Fruit fly (Drosophila melanogaster) whole organism, embryonic: ENCODE measurements around the gene CG43998.
A peak's percentile ranks its signal among the peaks of the same experiment; 100 is the strongest.

ENCODE experiments used
- Bgb ChIP-seq: fragments of 200-800 bp; sonication (Bioruptor generic); IDR thresholded peaks from 2 replicates; pipeline ENCODE4 v1.3.6; 2022; ENCODE audit warnings: missing biosample characterization, missing genetic modification characterization; ENCODE audit not compliant: partially characterized antibody
- CG10366 ChIP-seq: fragments of 200-800 bp; sonication (Bioruptor generic); IDR thresholded peaks from 2 replicates; pipeline ENCODE4 v1.3.6; 2022; ENCODE audit warnings: missing biosample characterization, missing genetic modification characterization
- CG10543 ChIP-seq: fragments of 200-800 bp; sonication (Bioruptor generic); optimal IDR thresholded peaks from 3 replicates; lab custom pipeline; 2017; ENCODE audit warnings: missing biosample characterization, mild to moderate bottlenecking, missing genetic modification characterization, moderate library complexity
- CG11696 ChIP-seq: fragments of 200-800 bp; sonication (Bioruptor generic); IDR thresholded peaks from 2 replicates; pipeline ENCODE4 v1.3.6; 2022; ENCODE audit warnings: missing biosample characterization, missing genetic modification characterization
- CG12155 ChIP-seq: fragments of 200-800 bp; sonication (Bioruptor generic); optimal IDR thresholded peaks from 3 replicates; lab custom pipeline; 2016; ENCODE audit warnings: missing biosample characterization, missing genetic modification characterization
- CG13296 ChIP-seq: fragments of 200-800 bp; sonication (Bioruptor generic); optimal IDR thresholded peaks from 3 replicates; lab custom pipeline; 2018; ENCODE audit warnings: missing biosample characterization, mild to moderate bottlenecking, missing genetic modification characterization
- CG15696 ChIP-seq: fragments of 200-800 bp; sonication (Bioruptor generic); optimal IDR thresholded peaks from 2 replicates; lab custom pipeline; 2019; ENCODE audit warnings: missing biosample characterization, mild to moderate bottlenecking, missing genetic modification characterization, moderate library complexity
- CG1603 ChIP-seq: fragments of 200-800 bp; sonication (Bioruptor generic); optimal IDR thresholded peaks from 2 replicates; lab custom pipeline; 2019; ENCODE audit warnings: missing biosample characterization, mild to moderate bottlenecking, missing genetic modification characterization, moderate library complexity
- CG17912 ChIP-seq: fragments of 200-800 bp; sonication (Bioruptor generic); optimal IDR thresholded peaks from 2 replicates; lab custom pipeline; 2018; ENCODE audit warnings: missing biosample characterization, mild to moderate bottlenecking, missing genetic modification characterization
- CG18599 ChIP-seq: fragments of 200-800 bp; sonication (Bioruptor generic); optimal IDR thresholded peaks from 3 replicates; lab custom pipeline; 2017; ENCODE audit warnings: missing biosample characterization, missing genetic modification characterization, mild to moderate bottlenecking, moderate library complexity, missing genetic modification reagents
- CG2116 ChIP-seq: fragments of 200-800 bp; sonication (Bioruptor generic); optimal IDR thresholded peaks from 3 replicates; lab custom pipeline; 2018; ENCODE audit warnings: missing biosample characterization, mild to moderate bottlenecking, missing genetic modification characterization
- CG30020 ChIP-seq: fragments of 200-800 bp; optimal IDR thresholded peaks from 2 replicates; lab custom pipeline; 2019; ENCODE audit warnings: missing biosample characterization, mild to moderate bottlenecking, missing genetic modification characterization, moderate library complexity
- CG31441 ChIP-seq: fragments of 200-800 bp; sonication (Bioruptor generic); IDR thresholded peaks from 2 replicates; pipeline ENCODE4 v1.3.6; 2022; ENCODE audit warnings: missing biosample characterization, missing genetic modification characterization
- CG3281 ChIP-seq: fragments of 200-800 bp; sonication (Bioruptor generic); optimal IDR thresholded peaks from 3 replicates; lab custom pipeline; 2017; ENCODE audit warnings: missing biosample characterization, mild to moderate bottlenecking, missing genetic modification characterization
- CG3847 ChIP-seq: fragments of 200-800 bp; sonication (Bioruptor generic); IDR thresholded peaks from 2 replicates; pipeline ENCODE4 v1.3.6; 2022; ENCODE audit warnings: missing biosample characterization, missing genetic modification characterization
- CG4282 ChIP-seq: fragments of 200-800 bp; sonication (Bioruptor generic); optimal IDR thresholded peaks from 2 replicates; lab custom pipeline; 2016; ENCODE audit warnings: missing biosample characterization, missing genetic modification characterization
- CG4707 ChIP-seq: fragments of 200-800 bp; sonication (Bioruptor generic); optimal IDR thresholded peaks from 2 replicates; lab custom pipeline; 2018; ENCODE audit warnings: missing biosample characterization, mild to moderate bottlenecking, missing genetic modification characterization, moderate library complexity
- CG4854 ChIP-seq: fragments of 200-800 bp; sonication (Bioruptor generic); optimal IDR thresholded peaks from 2 replicates; lab custom pipeline; 2016; ENCODE audit warnings: missing biosample characterization, missing genetic modification characterization, inconsistent platforms
- CG6683 ChIP-seq: fragments of 200-800 bp; sonication (Bioruptor generic); optimal IDR thresholded peaks from 2 replicates; lab custom pipeline; 2017; ENCODE audit warnings: missing biosample characterization, mild to moderate bottlenecking, missing genetic modification characterization, missing genetic modification reagents
- CG6689 ChIP-seq: fragments of 200-800 bp; sonication (Bioruptor generic); IDR thresholded peaks from 2 replicates; pipeline ENCODE4 v1.3.6; 2022; ENCODE audit warnings: missing biosample characterization, missing genetic modification characterization
- CG8359 ChIP-seq: fragments of 200-800 bp; sonication (Bioruptor generic); optimal IDR thresholded peaks from 2 replicates; lab custom pipeline; 2017; ENCODE audit warnings: missing biosample characterization, mild to moderate bottlenecking, missing genetic modification characterization, borderline replicate concordance
- CG8924 ChIP-seq: fragments of 200-800 bp; optimal IDR thresholded peaks from 3 replicates; lab custom pipeline; 2019; ENCODE audit warnings: missing biosample characterization, mild to moderate bottlenecking, missing genetic modification characterization, moderate library complexity
- CG9437 ChIP-seq: fragments of 200-800 bp; sonication (Bioruptor generic); optimal IDR thresholded peaks from 2 replicates; lab custom pipeline; 2018; ENCODE audit warnings: missing biosample characterization, mild to moderate bottlenecking, missing genetic modification characterization
- CoRest ChIP-seq: fragments of 200-800 bp; sonication (Bioruptor generic); optimal IDR thresholded peaks from 3 replicates; lab custom pipeline; 2018; ENCODE audit warnings: missing biosample characterization, mild to moderate bottlenecking, missing genetic modification characterization, moderate library complexity
- NK7.1 ChIP-seq: fragments of 200-800 bp; sonication (Bioruptor generic); optimal IDR thresholded peaks from 3 replicates; lab custom pipeline; 2016; ENCODE audit warnings: missing biosample characterization, missing genetic modification characterization
- Nf-YA ChIP-seq: fragments of 200-800 bp; sonication (Bioruptor generic); IDR thresholded peaks from 2 replicates; pipeline ENCODE4 v1.3.6; 2022; ENCODE audit warnings: missing biosample characterization, missing genetic modification characterization
- Pdp1 ChIP-seq, 2 experiments: fragments of 200-800 bp; sonication (Bioruptor generic); optimal IDR thresholded peaks; 3 replicates each; lab custom pipeline; 2016; ENCODE audit warnings: missing biosample characterization in 2 of 2, missing genetic modification characterization in 2 of 2, mild to moderate bottlenecking in 1 of 2, moderate library complexity in 1 of 2
- Sin3A ChIP-seq: fragments of >200 bp; optimal IDR thresholded peaks from 2 replicates; lab custom pipeline; 2018
- TFAM ChIP-seq: fragments of 200-800 bp; sonication (Bioruptor generic); optimal IDR thresholded peaks from 2 replicates; lab custom pipeline; 2017; ENCODE audit warnings: missing biosample characterization, missing genetic modification characterization, inconsistent platforms
- Taf1 ChIP-seq: fragments of 200-800 bp; sonication (Bioruptor generic); IDR thresholded peaks from 2 replicates; pipeline ENCODE4 v1.3.6; 2022; ENCODE audit warnings: missing biosample characterization, missing genetic modification characterization
- az2 ChIP-seq: fragments of 200-800 bp; sonication (Bioruptor generic); optimal IDR thresholded peaks from 3 replicates; lab custom pipeline; 2016; ENCODE audit warnings: missing biosample characterization, missing genetic modification characterization
- bowl ChIP-seq: fragments of 200-800 bp; sonication (Bioruptor generic); IDR thresholded peaks from 2 replicates; pipeline ENCODE4 v1.3.6; 2022; ENCODE audit warnings: missing biosample characterization, missing genetic modification characterization
- crol ChIP-seq: fragments of 200-800 bp; sonication (Bioruptor generic); IDR thresholded peaks from 2 replicates; pipeline ENCODE4 v1.3.6; 2022; ENCODE audit warnings: missing biosample characterization, missing genetic modification characterization
- dati ChIP-seq: fragments of 200-800 bp; sonication (Bioruptor generic); IDR thresholded peaks from 2 replicates; pipeline ENCODE4 v1.3.6; 2022; ENCODE audit warnings: missing biosample characterization, missing genetic modification characterization
- inv ChIP-seq: fragments of 200-800 bp; sonication (Bioruptor generic); IDR thresholded peaks from 2 replicates; pipeline ENCODE4 v1.3.6; 2022; ENCODE audit warnings: missing biosample characterization, missing genetic modification characterization; ENCODE audit not compliant: partially characterized antibody
- kah ChIP-seq: fragments of 200-800 bp; sonication (Bioruptor generic); optimal IDR thresholded peaks from 2 replicates; lab custom pipeline; 2018; ENCODE audit warnings: missing biosample characterization, mild to moderate bottlenecking, missing genetic modification characterization
- knrl ChIP-seq: fragments of 200-800 bp; sonication (Bioruptor generic); IDR thresholded peaks from 3 replicates; pipeline ENCODE4 v1.3.6; 2022; ENCODE audit warnings: missing biosample characterization, missing genetic modification characterization; ENCODE audit not compliant: partially characterized antibody
- lbe ChIP-seq: fragments of 200-800 bp; sonication (Bioruptor generic); optimal IDR thresholded peaks from 2 replicates; lab custom pipeline; 2016; ENCODE audit warnings: missing biosample characterization, mild to moderate bottlenecking, missing genetic modification characterization
- org-1 ChIP-seq: fragments of 200-800 bp; sonication (Bioruptor generic); optimal IDR thresholded peaks from 2 replicates; lab custom pipeline; 2017; ENCODE audit warnings: missing biosample characterization, missing genetic modification characterization
- phol ChIP-seq: fragments of 200-800 bp; sonication (Bioruptor generic); optimal IDR thresholded peaks from 3 replicates; lab custom pipeline; 2018; ENCODE audit warnings: missing biosample characterization, mild to moderate bottlenecking, missing genetic modification characterization, moderate library complexity
- sim ChIP-seq: fragments of 200-800 bp; sonication (Bioruptor generic); IDR thresholded peaks from 2 replicates; pipeline ENCODE4 v1.3.6; 2022; ENCODE audit warnings: missing biosample characterization, missing genetic modification characterization
- sqz ChIP-seq: fragments of 200-800 bp; sonication (Bioruptor generic); optimal IDR thresholded peaks from 3 replicates; lab custom pipeline; 2018; ENCODE audit warnings: missing biosample characterization, mild to moderate bottlenecking, missing genetic modification characterization
- stwl ChIP-seq: fragments of 200-800 bp; sonication (Bioruptor generic); optimal IDR thresholded peaks from 3 replicates; lab custom pipeline; 2018; ENCODE audit warnings: missing biosample characterization, mild to moderate bottlenecking, missing genetic modification characterization, moderate library complexity
- tap ChIP-seq: fragments of 200-800 bp; optimal IDR thresholded peaks from 3 replicates; lab custom pipeline; 2019; ENCODE audit warnings: missing biosample characterization, mild to moderate bottlenecking, missing genetic modification characterization, moderate library complexity
- toy ChIP-seq: fragments of 200-800 bp; sonication (Bioruptor generic); IDR thresholded peaks from 2 replicates; pipeline ENCODE4 v1.3.6; 2022; ENCODE audit warnings: missing biosample characterization, missing genetic modification characterization
- usp ChIP-seq: fragments of >200 bp; optimal IDR thresholded peaks from 2 replicates; lab custom pipeline; 2017; ENCODE audit warnings: missing biosample characterization, missing genetic modification characterization
- vnd ChIP-seq: fragments of 200-800 bp; sonication (Bioruptor generic); IDR thresholded peaks from 3 replicates; pipeline ENCODE4 v1.3.6; 2022; ENCODE audit warnings: missing biosample characterization, missing genetic modification characterization; ENCODE audit not compliant: partially characterized antibody
- zfh2 ChIP-seq: fragments of 200-800 bp; sonication (Bioruptor generic); optimal IDR thresholded peaks from 2 replicates; lab custom pipeline; 2016; ENCODE audit warnings: missing biosample characterization, missing genetic modification characterization

The CG43998 gene

dm6 chr3R:23939921-23940839, 11.4 kb upstream of the CG43998 start (continued):
- TF ChIP-seq toy (GFP tag; lab: Robert Waterston, UW) (peak; percentile 47; the same call in 1 of the 2 replicates), CG10543 (peak; percentile 90), CG12155 (GFP tag; lab: Kevin White, UChicago) (peak; percentile 9), Sin3A (lab: Kevin White, UChicago) (no peak), CG11696 (peak; percentile 70), CoRest (peak; percentile 74), Bgb (GFP tag; lab: Robert Waterston, UW) (no peak), phol (peak; percentile 6), CG8924 (tag; lab: Kevin White, UChicago) (peak; percentile 78), CG6689 (GFP tag; lab: Robert Waterston, UW) (peak; percentile 64), CG4282 (GFP tag; lab: Kevin White, UChicago) (no peak), TFAM (GFP tag; lab: Kevin White, UChicago) (peak; percentile 59), CG2116 (peak; percentile 50), CG31441 (GFP tag; lab: Robert Waterston, UW) (peak; percentile 78), kah (GFP tag; lab: Kevin White, UChicago) (peak; percentile 57), CG18599 (GFP tag; lab: Kevin White, UChicago) (peak; percentile 83), CG1603 (peak; percentile 86), CG10366 (GFP tag; lab: Robert Waterston, UW) (peak; percentile 62), CG15696 (tag; lab: Kevin White, UChicago) (peak; percentile 93), CG3847 (GFP tag; lab: Robert Waterston, UW) (peak; percentile 19; the same call in 1 of the 2 replicates), NK7.1 (GFP tag; lab: Kevin White, UChicago) (peak; percentile 56), Pdp1 (GFP tag; optimal IDR thresholded peaks at IDR 0.05; lab: Kevin White, UChicago) (peak; percentile 31 to 99), CG30020 (tag; lab: Kevin White, UChicago) (peak; percentile 10), CG13296 (peak; percentile 91), Taf1 (GFP tag; lab: Robert Waterston, UW) (no peak; the same call in 1 of the 2 replicates), sqz (GFP tag; lab: Kevin White, UChicago) (peak; percentile 71), dati (GFP tag; lab: Robert Waterston, UW) (no peak), lbe (GFP tag; lab: Kevin White, UChicago) (no peak), CG3281 (GFP tag; lab: Kevin White, UChicago) (peak; percentile 79), CG8359 (peak; percentile 80), usp (GFP tag; lab: Kevin White, UChicago) (no peak), org-1 (GFP tag; lab: Kevin White, UChicago) (peak; percentile 88), bowl (GFP tag; lab: Robert Waterston, UW) (peak; percentile 70; the same call in 1 of the 2 replicates), vnd (GFP tag; lab: Robert Waterston, UW) (no peak), stwl (tag; lab: Kevin White, UChicago) (peak; percentile 13), CG4707 (GFP tag; lab: Kevin White, UChicago) (peak; percentile 87), CG6683 (GFP tag; lab: Kevin White, UChicago) (peak; percentile 72), az2 (GFP tag; lab: Kevin White, UChicago) (peak; percentile 12), tap (tag; lab: Kevin White, UChicago) (peak; percentile 82), Nf-YA (GFP tag; lab: Robert Waterston, UW) (peak; percentile 63; the same call in 1 of the 2 replicates), CG4854 (GFP tag; lab: Kevin White, UChicago) (peak; percentile 71), sim (GFP tag; lab: Robert Waterston, UW) (peak; percentile 84), inv (GFP tag; lab: Robert Waterston, UW) (no peak), knrl (no peak), CG9437 (GFP tag; lab: Kevin White, UChicago) (peak; percentile 29), CG17912 (GFP tag; lab: Kevin White, UChicago) (peak; percentile 92), zfh2 (no peak), crol (GFP tag; lab: Robert Waterston, UW) (no peak)
